Fruit fly (Drosophila melanogaster): Measurements from ENCODE around the gene ProRS-m.

The ProRS-m gene

dm6 chr3L:2631406-2631805 lies 20.2 kb downstream of the ProRS-m start, which contains the start of the genes CG42245 and MEP-1:
CG42245 (plus strand) TSS chr3L:2631715.
MEP-1 (plus strand) TSS chr3L:2631715.
- TF ChIP-seq Sin3A (optimal IDR thresholded peaks at IDR 0.05) (no peak), insv (optimal IDR thresholded peaks at IDR 0.05) (no peak), h (optimal IDR thresholded peaks at IDR 0.05) (no peak), Myc (optimal IDR thresholded peaks at IDR 0.05) (no peak)

dm6 chr3L:2629964-2630363 lies 21.7 kb downstream of the ProRS-m start, which contains the start of gene Pxn:
Pxn (minus strand) TSS chr3L:2630064.
- TF ChIP-seq insv (optimal IDR thresholded peaks at IDR 0.05) (no peak), psq (optimal IDR thresholded peaks at IDR 0.05) (no peak), Myc (optimal IDR thresholded peaks at IDR 0.05) (no peak), ttk (optimal IDR thresholded peaks at IDR 0.05) (no peak), h (optimal IDR thresholded peaks at IDR 0.05) (no peak), Sin3A (optimal IDR thresholded peaks at IDR 0.05) (no peak)

dm6 chr3L:2614222-2614621 lies 37.4 kb downstream of the ProRS-m start:
- TF ChIP-seq Sin3A (optimal IDR thresholded peaks at IDR 0.05) (no peak), ttk (optimal IDR thresholded peaks at IDR 0.05) (no peak), h (optimal IDR thresholded peaks at IDR 0.05) (no peak)

- TF ChIP-seq insv (optimal IDR thresholded peaks at IDR 0.05): no peak
- no peak for TF ChIP-seq ttk (optimal IDR thresholded peaks at IDR 0.05)
- no peak for TF ChIP-seq Myc (optimal IDR thresholded peaks at IDR 0.05)
- no peak for TF ChIP-seq Sin3A (optimal IDR thresholded peaks at IDR 0.05)
- TF ChIP-seq psq (optimal IDR thresholded peaks at IDR 0.05): no peak
These were observed 42.8 kb downstream of the ProRS-m start for dm6 chr3L:2608825-2609224.

Measured in Kc167 (cell line).